Worm (Caenorhabditis elegans) whole organism, young adult: ENCODE data around the gene srp-8.

ENCODE experiments used
- B0019.2 ChIP-seq: fragments of 200-800 bp; sonication (Bioruptor generic); conservative IDR thresholded peaks from 2 replicates; pipeline ENCODE4 v1.3.6; 2022; ENCODE audit warnings: missing genetic modification reagents, missing genetic modification characterization, missing compliant biosample characterization
- F10E7.11 ChIP-seq: sonication (generic microtip); optimal IDR thresholded peaks from 2 replicates; lab custom pipeline; 2017; ENCODE audit warnings: mild to moderate bottlenecking, missing genetic modification characterization, moderate library complexity, missing compliant biosample characterization
- F52B5.7 ChIP-seq: sonication (generic microtip); optimal IDR thresholded peaks from 2 replicates; lab custom pipeline; 2016; ENCODE audit warnings: mild to moderate bottlenecking, missing genetic modification characterization, missing compliant biosample characterization
- K12H6.12 ChIP-seq: fragments of 200-800 bp; sonication (Bioruptor generic); optimal IDR thresholded peaks from 2 replicates; lab custom pipeline; 2018; ENCODE audit warnings: mild to moderate bottlenecking, missing genetic modification characterization, missing compliant biosample characterization
- T07F8.4 ChIP-seq: sonication (generic microtip); optimal IDR thresholded peaks from 2 replicates; lab custom pipeline; 2016; ENCODE audit warnings: mild to moderate bottlenecking, missing genetic modification characterization, moderate library complexity, missing compliant biosample characterization
- Y56A3A.18 ChIP-seq: fragments of 200-800 bp; sonication (Bioruptor generic); IDR thresholded peaks from 2 replicates; pipeline ENCODE4 v1.3.6; 2022; ENCODE audit warnings: missing genetic modification reagents, missing genetic modification characterization, missing compliant biosample characterization
- Y79H2A.3 ChIP-seq: fragments of 200-800 bp; sonication (Bioruptor generic); conservative IDR thresholded peaks from 2 replicates; pipeline ENCODE4 v1.3.6; 2022; ENCODE audit warnings: missing genetic modification reagents, missing genetic modification characterization, missing compliant biosample characterization
- athp-1 ChIP-seq: sonication (generic microtip); optimal IDR thresholded peaks from 2 replicates; lab custom pipeline; 2017; ENCODE audit warnings: mild to moderate bottlenecking, missing genetic modification characterization, missing compliant biosample characterization
- attf-3 ChIP-seq: fragments of 200-800 bp; sonication (Bioruptor generic); conservative IDR thresholded peaks from 2 replicates; pipeline ENCODE4 v1.3.6; 2022; ENCODE audit warnings: missing genetic modification reagents, missing genetic modification characterization, missing compliant biosample characterization
- attf-5 ChIP-seq: fragments of 200-800 bp; sonication (Bioruptor generic); optimal IDR thresholded peaks from 2 replicates; lab custom pipeline; 2018; ENCODE audit warnings: mild to moderate bottlenecking, missing genetic modification characterization, missing compliant biosample characterization
- attf-6 ChIP-seq: fragments of 200-800 bp; sonication (Bioruptor generic); IDR thresholded peaks from 2 replicates; pipeline ENCODE4 v1.3.6; 2022; ENCODE audit warnings: missing genetic modification reagents, missing genetic modification characterization, missing compliant biosample characterization
- bed-1 ChIP-seq: fragments of 200-800 bp; sonication (Bioruptor generic); IDR thresholded peaks from 2 replicates; pipeline ENCODE4 v1.3.6; 2022; ENCODE audit warnings: missing genetic modification reagents, missing genetic modification characterization, missing compliant biosample characterization
- ccch-3 ChIP-seq: fragments of 200-800 bp; sonication (Bioruptor generic); optimal IDR thresholded peaks from 2 replicates; lab custom pipeline; 2018; ENCODE audit warnings: mild to moderate bottlenecking, missing genetic modification characterization, missing compliant biosample characterization
- cebp-2 ChIP-seq: fragments of 200-800 bp; sonication (Bioruptor generic); IDR thresholded peaks from 2 replicates; pipeline ENCODE4 v1.3.6; 2022; ENCODE audit warnings: missing genetic modification characterization, missing compliant biosample characterization
- ceh-100 ChIP-seq: fragments of 200-800 bp; sonication (Bioruptor generic); IDR thresholded peaks from 2 replicates; pipeline ENCODE4 v1.3.6; 2022; ENCODE audit warnings: missing genetic modification reagents, missing genetic modification characterization, missing compliant biosample characterization
- ceh-40 ChIP-seq: fragments of 200-800 bp; sonication (Bioruptor generic); IDR thresholded peaks from 2 replicates; pipeline ENCODE4 v1.3.6; 2022; ENCODE audit warnings: missing genetic modification characterization, missing compliant biosample characterization
- chd-7 ChIP-seq: sonication (generic microtip); optimal IDR thresholded peaks from 2 replicates; lab custom pipeline; 2016; ENCODE audit warnings: mild to moderate bottlenecking, missing genetic modification characterization, moderate library complexity, missing compliant biosample characterization
- efl-1 ChIP-seq: fragments of 150-350 bp; optimal IDR thresholded peaks from 2 replicates; lab custom pipeline; 2014; ENCODE audit warnings: missing biosample characterization, missing genetic modification reagents, missing genetic modification characterization
- egl-44 ChIP-seq: fragments of 200-800 bp; sonication (Bioruptor generic); IDR thresholded peaks from 2 replicates; pipeline ENCODE4 v1.3.6; 2022; ENCODE audit warnings: missing genetic modification reagents, missing genetic modification characterization, missing compliant biosample characterization
- ekl-4 ChIP-seq: fragments of 200-800 bp; sonication (Bioruptor generic); IDR thresholded peaks from 2 replicates; pipeline ENCODE4 v1.3.6; 2022; ENCODE audit warnings: missing genetic modification reagents, missing genetic modification characterization, missing compliant biosample characterization
- gei-17 ChIP-seq: fragments of 200-800 bp; sonication (Bioruptor generic); optimal IDR thresholded peaks from 2 replicates; lab custom pipeline; 2018; ENCODE audit warnings: mild to moderate bottlenecking, missing genetic modification characterization, missing compliant biosample characterization
- him-1 ChIP-seq: sonication (generic microtip); optimal IDR thresholded peaks from 2 replicates; lab custom pipeline; 2016; ENCODE audit warnings: missing genotype, missing genetic modification reagents, missing genetic modification characterization, missing compliant biosample characterization
- hmg-20 ChIP-seq: fragments of 200-800 bp; sonication (Bioruptor generic); IDR thresholded peaks from 2 replicates; pipeline ENCODE4 v1.3.6; 2022; ENCODE audit warnings: missing genetic modification reagents, missing genetic modification characterization, missing compliant biosample characterization
- hrde-1 ChIP-seq: sonication (generic microtip); optimal IDR thresholded peaks from 2 replicates; lab custom pipeline; 2016; ENCODE audit warnings: missing genetic modification characterization, mild to moderate bottlenecking, missing compliant biosample characterization, moderate library complexity, missing genotype, missing genetic modification reagents, borderline replicate concordance
- lin-35 ChIP-seq, 3 experiments: fragments of 150-350 bp in 2 of 3; sonication (generic microtip) in 1 of 3; optimal IDR thresholded peaks; 2 replicates each; lab custom pipeline; 2014 to 2018; ENCODE audit warnings: missing biosample characterization in 3 of 3, missing genetic modification characterization in 3 of 3, missing genetic modification reagents in 3 of 3
- lin-40 ChIP-seq: sonication (generic microtip); optimal IDR thresholded peaks from 2 replicates; lab custom pipeline; 2016; ENCODE audit warnings: missing genetic modification characterization, mild to moderate bottlenecking, missing compliant biosample characterization, missing genotype, missing genetic modification reagents
- lin-54 ChIP-seq: fragments of 200-800 bp; sonication (Bioruptor generic); optimal IDR thresholded peaks from 2 replicates; lab custom pipeline; 2018; ENCODE audit warnings: mild to moderate bottlenecking, missing genetic modification characterization, missing compliant biosample characterization
- lir-1 ChIP-seq: fragments of 200-800 bp; sonication (Bioruptor generic); conservative IDR thresholded peaks from 2 replicates; pipeline ENCODE4 v1.3.6; 2022; ENCODE audit warnings: missing genetic modification reagents, missing genetic modification characterization, missing compliant biosample characterization
- madf-10 ChIP-seq: sonication (generic microtip); optimal IDR thresholded peaks from 2 replicates; lab custom pipeline; 2016; ENCODE audit warnings: mild to moderate bottlenecking, missing genetic modification characterization, missing compliant biosample characterization
- madf-3 ChIP-seq: fragments of 200-800 bp; sonication (Bioruptor generic); IDR thresholded peaks from 2 replicates; pipeline ENCODE4 v1.3.6; 2022; ENCODE audit warnings: missing genetic modification reagents, missing genetic modification characterization, missing compliant biosample characterization
- mcd-1 ChIP-seq: fragments of 200-800 bp; sonication (Bioruptor generic); IDR thresholded peaks from 2 replicates; pipeline ENCODE4 v1.3.6; 2022; ENCODE audit warnings: missing genetic modification reagents, missing genetic modification characterization, missing compliant biosample characterization
- nfya-2 ChIP-seq: fragments of 200-800 bp; sonication (Bioruptor generic); IDR thresholded peaks from 2 replicates; pipeline ENCODE4 v1.3.6; 2022; ENCODE audit warnings: missing genetic modification reagents, missing genetic modification characterization, missing compliant biosample characterization
- nhr-80 ChIP-seq: sonication (generic microtip); optimal IDR thresholded peaks from 2 replicates; lab custom pipeline; 2016; ENCODE audit warnings: missing genetic modification characterization, missing compliant biosample characterization
- pha-4 ChIP-seq: fragments of 150-350 bp; sonication (generic microtip); optimal IDR thresholded peaks from 2 replicates; lab custom pipeline; 2014; ENCODE audit warnings: missing biosample characterization, missing genetic modification reagents, missing genetic modification characterization
- rcor-1 ChIP-seq: fragments of 200-800 bp; sonication (Bioruptor generic); IDR thresholded peaks from 2 replicates; pipeline ENCODE4 v1.3.6; 2022; ENCODE audit warnings: missing genetic modification reagents, missing genetic modification characterization, missing compliant biosample characterization
- rec-8 ChIP-seq, 2 experiments: sonication (generic microtip); optimal IDR thresholded peaks; 2 replicates each; lab custom pipeline; 2016; ENCODE audit warnings: mild to moderate bottlenecking in 2 of 2, missing genetic modification characterization in 2 of 2, missing genetic modification reagents in 2 of 2, missing genotype in 2 of 2, missing biosample characterization in 1 of 2, missing compliant biosample characterization in 1 of 2, moderate library complexity in 1 of 2
- repo-1 ChIP-seq: sonication (generic microtip); optimal IDR thresholded peaks from 2 replicates; lab custom pipeline; 2017; ENCODE audit warnings: mild to moderate bottlenecking, missing genetic modification characterization, missing compliant biosample characterization
- snpc-1.1 ChIP-seq: sonication (generic microtip); optimal IDR thresholded peaks from 2 replicates; lab custom pipeline; 2017; ENCODE audit warnings: missing genetic modification characterization, mild to moderate bottlenecking, missing compliant biosample characterization, antibody characterized with exemption, moderate library complexity, missing genotype, missing genetic modification reagents; ENCODE audit not compliant: insufficient read depth
- snpc-1.3 ChIP-seq: sonication (generic microtip); optimal IDR thresholded peaks from 2 replicates; lab custom pipeline; 2017; ENCODE audit warnings: missing genetic modification characterization, mild to moderate bottlenecking, missing compliant biosample characterization, antibody characterized with exemption, moderate library complexity, missing genotype, missing genetic modification reagents; ENCODE audit not compliant: insufficient read depth
- snpc-3.4 ChIP-seq: sonication (generic microtip); optimal IDR thresholded peaks from 2 replicates; lab custom pipeline; 2017; ENCODE audit warnings: missing genetic modification characterization, mild to moderate bottlenecking, missing compliant biosample characterization, antibody characterized with exemption, moderate library complexity, missing genotype, missing genetic modification reagents
- sptf-2 ChIP-seq: fragments of 200-800 bp; sonication (Bioruptor generic); optimal IDR thresholded peaks from 2 replicates; lab custom pipeline; 2018; ENCODE audit warnings: mild to moderate bottlenecking, missing genetic modification characterization, missing compliant biosample characterization
- tbp1 ChIP-seq: fragments of 200-800 bp; sonication (Bioruptor generic); optimal IDR thresholded peaks from 2 replicates; lab custom pipeline; 2018; ENCODE audit warnings: mild to moderate bottlenecking, missing genetic modification characterization, missing compliant biosample characterization
- unc-62 ChIP-seq: fragments of 150-350 bp; optimal IDR thresholded peaks from 2 replicates; lab custom pipeline; 2014; ENCODE audit warnings: missing biosample characterization, missing genetic modification reagents, missing genetic modification characterization
- xnd-1 ChIP-seq: sonication (generic microtip); optimal IDR thresholded peaks from 2 replicates; lab custom pipeline; 2016; ENCODE audit warnings: missing genotype, missing genetic modification reagents, missing genetic modification characterization, missing compliant biosample characterization
- ztf-18 ChIP-seq: sonication (generic microtip); optimal IDR thresholded peaks from 2 replicates; lab custom pipeline; 2016; ENCODE audit warnings: missing genotype, mild to moderate bottlenecking, missing genetic modification characterization, missing compliant biosample characterization
- ztf-22 ChIP-seq: fragments of 200-800 bp; sonication (Bioruptor generic); optimal IDR thresholded peaks from 2 replicates; lab custom pipeline; 2018; ENCODE audit warnings: mild to moderate bottlenecking, missing genetic modification characterization, moderate library complexity, missing compliant biosample characterization
- ztf-28 ChIP-seq: fragments of 200-800 bp; sonication (Bioruptor generic); IDR thresholded peaks from 2 replicates; pipeline ENCODE4 v1.3.6; 2022; ENCODE audit warnings: missing genetic modification reagents, missing genetic modification characterization, missing compliant biosample characterization
- ztf-3 ChIP-seq: fragments of 200-800 bp; sonication (Bioruptor generic); optimal IDR thresholded peaks from 2 replicates; lab custom pipeline; 2018; ENCODE audit warnings: mild to moderate bottlenecking, missing genetic modification characterization, missing compliant biosample characterization

srp-8 gene

ce11 chrV:8228712-8229119 lies 45.2 kb downstream of the srp-8 start (continued):
- TF ChIP-seq snpc-3.4 (tag; lab: Kevin White, UChicago) (peak; percentile 99), ekl-4 (peak; percentile 94), mcd-1 (GFP tag; lab: Robert Waterston, UW) (peak; percentile 84), sptf-2 (GFP tag; lab: Kevin White, UChicago) (peak; percentile 17), repo-1 (tag; lab: Kevin White, UChicago) (peak; percentile 87), gei-17 (peak; percentile 55), lin-35 (GFP tag; optimal IDR thresholded peaks at IDR 0.05; lab: Kevin White, UChicago) (peak in 2 of 3 experiments; percentile 31 to 75), Y79H2A.3 (GFP tag; lab: Robert Waterston, UW) (0 out of 2 replicates have a peak, but pooled peaks have one; percentile 65), F10E7.11 (tag; lab: Kevin White, UChicago) (peak; percentile 8), ztf-3 (GFP tag; lab: Kevin White, UChicago) (no peak), madf-3 (GFP tag; lab: Robert Waterston, UW) (peak; percentile 74), egl-44 (GFP tag; lab: Robert Waterston, UW) (0 out of 2 replicates have a peak, but pooled peaks have one; percentile 38), efl-1 (GFP tag; lab: Kevin White, UChicago) (peak; percentile 35), ztf-28 (GFP tag; lab: Robert Waterston, UW) (peak; percentile 91), athp-1 (tag; lab: Kevin White, UChicago) (peak; percentile 40), cebp-2 (GFP tag; lab: Robert Waterston, UW) (0 out of 2 replicates have a peak, but pooled peaks have one; percentile 9), T07F8.4 (tag; lab: Kevin White, UChicago) (peak; percentile 20), hrde-1 (tag; lab: Kevin White, UChicago) (peak; percentile 90), nfya-2 (GFP tag; lab: Robert Waterston, UW) (no peak), him-1 (tag; lab: Kevin White, UChicago) (peak; percentile 99), rcor-1 (GFP tag; lab: Robert Waterston, UW) (peak; percentile 95), snpc-1.1 (tag; lab: Kevin White, UChicago) (peak; percentile 99), B0019.2 (GFP tag; lab: Robert Waterston, UW) (peak; percentile 69), ceh-40 (GFP tag; lab: Robert Waterston, UW) (no peak), lin-40 (tag; lab: Kevin White, UChicago) (peak; percentile 84), rec-8 (tag; optimal IDR thresholded peaks at IDR 0.05; lab: Kevin White, UChicago) (peak in 1 of 2 experiments; percentile 83), ztf-18 (tag; lab: Kevin White, UChicago) (peak; percentile 72), Y56A3A.18 (GFP tag; lab: Robert Waterston, UW) (peak; percentile 94), xnd-1 (peak; percentile 66), unc-62 (GFP tag; lab: Kevin White, UChicago) (no peak), bed-1 (GFP tag; lab: Robert Waterston, UW) (no peak), nhr-80 (peak; percentile 53), attf-3 (GFP tag; lab: Robert Waterston, UW) (peak; percentile 77), hmg-20 (peak; percentile 84), lir-1 (GFP tag; lab: Robert Waterston, UW) (peak; percentile 70; the same call in 1 of the 2 replicates), madf-10 (tag; lab: Kevin White, UChicago) (peak; percentile 77), tbp1 (GFP tag; lab: Kevin White, UChicago) (peak; percentile 84), snpc-1.3 (tag; lab: Kevin White, UChicago) (peak; percentile 98), ceh-100 (GFP tag; lab: Robert Waterston, UW) (peak; percentile 92), ccch-3 (GFP tag; lab: Kevin White, UChicago) (no peak), K12H6.12 (tag; lab: Kevin White, UChicago) (peak; percentile 54), attf-5 (GFP tag; lab: Kevin White, UChicago) (peak; percentile 47), F52B5.7 (no peak), lin-54 (GFP tag; lab: Kevin White, UChicago) (peak; percentile 86), chd-7 (tag; lab: Kevin White, UChicago) (peak; percentile 74), pha-4 (tag; lab: Kevin White, UChicago) (no peak), ztf-22 (GFP tag; lab: Kevin White, UChicago) (peak; percentile 22), attf-6 (GFP tag; lab: Robert Waterston, UW) (peak; percentile 94)
